Worm (Caenorhabditis elegans) whole organism, late embryonic: ENCODE measurements around the gene col-41.

Experiments
- ama-1 ChIP-seq: fragments of 150-350 bp; optimal IDR thresholded peaks from 2 replicates; lab custom pipeline; 2014
- dmd-4 ChIP-seq: sonication (generic microtip); optimal IDR thresholded peaks from 2 replicates; lab custom pipeline; 2016; ENCODE audit warnings: borderline replicate concordance, missing genetic modification characterization, missing compliant biosample characterization
- dve-1 ChIP-seq: sonication (generic microtip); optimal IDR thresholded peaks from 2 replicates; lab custom pipeline; 2017; ENCODE audit warnings: antibody characterized with exemption, mild to moderate bottlenecking, missing genetic modification characterization, missing compliant biosample characterization
- fkh-6 ChIP-seq: sonication (generic microtip); optimal IDR thresholded peaks from 2 replicates; lab custom pipeline; 2016; ENCODE audit warnings: missing genetic modification characterization, missing compliant biosample characterization
- hlh-30 ChIP-seq: sonication (generic microtip); optimal IDR thresholded peaks from 2 replicates; lab custom pipeline; 2017; ENCODE audit warnings: antibody characterized with exemption, missing genetic modification characterization, missing compliant biosample characterization; ENCODE audit not compliant: insufficient read depth
- nfya-1 ChIP-seq: sonication (generic microtip); optimal IDR thresholded peaks from 2 replicates; lab custom pipeline; 2017; ENCODE audit warnings: missing genetic modification characterization, mild to moderate bottlenecking, missing compliant biosample characterization, antibody characterized with exemption, moderate library complexity
- nhr-11 ChIP-seq: fragments of 150-350 bp; optimal IDR thresholded peaks from 2 replicates; lab custom pipeline; 2014; ENCODE audit warnings: missing biosample characterization, missing genetic modification characterization
- pqm-1 ChIP-seq: sonication (generic microtip); optimal IDR thresholded peaks from 2 replicates; lab custom pipeline; 2016; ENCODE audit warnings: missing genetic modification characterization, missing compliant biosample characterization
- sdc-2 ChIP-seq: sonication (generic microtip); optimal IDR thresholded peaks from 2 replicates; lab custom pipeline; 2016; ENCODE audit warnings: missing genotype, missing genetic modification characterization, missing compliant biosample characterization
- tbx-2 ChIP-seq: sonication (generic microtip); optimal IDR thresholded peaks from 2 replicates; lab custom pipeline; 2016; ENCODE audit warnings: missing genetic modification characterization, missing compliant biosample characterization

- TF ChIP-seq nfya-1 (tag; lab: Kevin White, UChicago) (no peak), dmd-4 (tag; lab: Kevin White, UChicago) (no peak), pqm-1 (tag; lab: Kevin White, UChicago) (no peak), tbx-2 (tag; lab: Kevin White, UChicago) (no peak), dve-1 (tag; lab: Kevin White, UChicago) (no peak), sdc-2 (tag; lab: Kevin White, UChicago) (no peak), nhr-11 (tag; lab: Kevin White, UChicago) (no peak), ama-1 (lab: Kevin White, UChicago) (no peak), hlh-30 (tag; lab: Kevin White, UChicago) (no peak), fkh-6 (tag; lab: Kevin White, UChicago) (no peak)
Measured at ce11 chrX:15176431-15176911, at the start of gene col-41.
